Fruit fly (Drosophila melanogaster): Measurements from ENCODE around the gene koko.
A peak's percentile ranks its signal among the peaks of the same experiment; 100 is the strongest.

The koko gene

DNA sequence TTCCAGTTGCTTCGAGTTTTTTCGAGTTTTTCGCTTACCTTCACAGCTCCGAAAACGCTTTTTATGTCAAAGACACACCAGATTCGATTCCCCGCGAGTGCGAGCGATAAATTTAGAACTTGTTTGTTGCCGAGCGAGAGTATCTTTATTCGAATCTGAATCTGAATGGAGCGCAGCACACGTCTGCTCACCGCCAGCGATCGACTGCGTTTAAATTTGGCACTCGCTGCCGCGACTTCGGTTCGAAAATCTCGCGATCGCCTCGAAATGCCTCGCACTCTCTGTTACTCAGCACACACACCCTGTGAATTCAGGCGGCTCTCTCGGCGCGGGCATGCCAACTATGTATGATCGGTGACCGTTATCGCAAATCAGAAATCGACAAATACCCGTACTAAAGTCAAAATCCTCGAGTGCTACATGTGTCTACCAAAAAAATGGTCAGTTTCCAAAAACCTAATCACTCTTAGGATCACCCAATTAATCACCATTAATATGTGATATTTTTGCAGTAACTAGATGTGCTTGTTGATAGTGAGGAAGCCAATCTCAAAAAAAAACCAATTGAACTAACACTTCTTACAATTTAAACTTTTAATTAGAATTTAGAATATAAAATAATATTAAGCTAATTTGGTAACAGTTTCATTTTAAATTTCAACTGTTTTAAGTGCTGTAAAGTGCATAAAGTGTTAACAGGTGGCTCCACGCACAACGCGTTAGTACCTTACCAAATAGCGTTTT, 3.7 kb upstream of the koko start, which contains the start of gene Vha100-2 (continued):
- TF ChIP-seq jing (GFP tag; optimal IDR thresholded peaks at IDR 0.05): no peak
- no peak for TF ChIP-seq tin (GFP tag; optimal IDR thresholded peaks at IDR 0.05)
- peak; percentile 8 for TF ChIP-seq slp2 (GFP tag; optimal IDR thresholded peaks at IDR 0.05)
- peak; percentile 26 for TF ChIP-seq CG3281 (GFP tag; optimal IDR thresholded peaks at IDR 0.05)
- TF ChIP-seq CG18262 (tag; optimal IDR thresholded peaks at IDR 0.05): no peak
- peak; percentile 33; the same call in 1 of the 4 replicates for TF ChIP-seq Gug (GFP tag; IDR thresholded peaks at IDR 0.05)
- no peak; the same call in 2 of the 3 replicates for TF ChIP-seq ase (GFP tag; IDR thresholded peaks at IDR 0.05)
- TF ChIP-seq lilli (GFP tag; optimal IDR thresholded peaks at IDR 0.05): no peak
- TF ChIP-seq CG4707 (GFP tag; optimal IDR thresholded peaks at IDR 0.05): no peak
- no peak for TF ChIP-seq Gsc (GFP tag; IDR thresholded peaks at IDR 0.05)
- no peak for TF ChIP-seq CG11398 (GFP tag; optimal IDR thresholded peaks at IDR 0.05)
- no peak; the same call in 1 of the 2 replicates for TF ChIP-seq lmd (GFP tag; IDR thresholded peaks at IDR 0.05)
- TF ChIP-seq CkIIα-i1 (GFP tag; IDR thresholded peaks at IDR 0.05): no peak
- TF ChIP-seq Meics (GFP tag; optimal IDR thresholded peaks at IDR 0.05): peak; percentile 41
- peak; percentile 70 for TF ChIP-seq NFAT (GFP tag; IDR thresholded peaks at IDR 0.05)
- TF ChIP-seq Mad (GFP tag; optimal IDR thresholded peaks at IDR 0.05): no peak
- peak; percentile 53; the same call in 1 of the 2 replicates for TF ChIP-seq CG16779 (GFP tag; IDR thresholded peaks at IDR 0.05)
- peak; percentile 16 for TF ChIP-seq Abd-B (GFP tag; optimal IDR thresholded peaks at IDR 0.05)
- TF ChIP-seq hth (optimal IDR thresholded peaks at IDR 0.05): no peak
- peak; percentile 29; the same call in 1 of the 3 replicates for TF ChIP-seq sr (GFP tag; IDR thresholded peaks at IDR 0.05)
- TF ChIP-seq HmgD (GFP tag; optimal IDR thresholded peaks at IDR 0.05): peak; percentile 3
- TF ChIP-seq CG4854 (GFP tag; optimal IDR thresholded peaks at IDR 0.05): no peak
- no peak for TF ChIP-seq Kr (GFP tag; optimal IDR thresholded peaks at IDR 0.05)
- peak; percentile 11 for TF ChIP-seq CG17359 (tag; optimal IDR thresholded peaks at IDR 0.05)
- peak; percentile 22 for TF ChIP-seq mam (GFP tag; optimal IDR thresholded peaks at IDR 0.05)
- no peak for TF ChIP-seq CG10274 (GFP tag; optimal IDR thresholded peaks at IDR 0.05)
- TF ChIP-seq Nf-YA (GFP tag; IDR thresholded peaks at IDR 0.05): no peak
- TF ChIP-seq NfI (GFP tag; optimal IDR thresholded peaks at IDR 0.05): peak; percentile 0
- peak; percentile 9 for TF ChIP-seq nau (GFP tag; optimal IDR thresholded peaks at IDR 0.05)
- TF ChIP-seq wek (GFP tag; optimal IDR thresholded peaks at IDR 0.05): peak; percentile 91
- peak; percentile 51; the same call in 1 of the 3 replicates for TF ChIP-seq Dbx (GFP tag; IDR thresholded peaks at IDR 0.05)
- TF ChIP-seq bigmax (GFP tag; optimal IDR thresholded peaks at IDR 0.05): peak; percentile 3
- peak; percentile 56 for TF ChIP-seq CG30403 (GFP tag; optimal IDR thresholded peaks at IDR 0.05)
- no peak for TF ChIP-seq CG11560 (tag; IDR thresholded peaks at IDR 0.05)
- peak; percentile 51 for TF ChIP-seq CG31441 (GFP tag; IDR thresholded peaks at IDR 0.05)
- no peak for TF ChIP-seq CG1792 (GFP tag; optimal IDR thresholded peaks at IDR 0.05)
- peak; percentile 62 for TF ChIP-seq Ets97D (GFP tag; optimal IDR thresholded peaks at IDR 0.05)
- TF ChIP-seq CG34422 (GFP tag; IDR thresholded peaks at IDR 0.05): peak; percentile 42; the same call in 2 of the 3 replicates
- TF ChIP-seq CG33557 (GFP tag; optimal IDR thresholded peaks at IDR 0.05): no peak
- 0 out of 2 replicates have a peak, but pooled peaks have one; percentile 16 for TF ChIP-seq ato (GFP tag; IDR thresholded peaks at IDR 0.05; ENCODE audit: partially characterized antibody)
- TF ChIP-seq Scr (GFP tag; IDR thresholded peaks at IDR 0.05; ENCODE audit: partially characterized antibody): peak; percentile 20; the same call in 1 of the 2 replicates
- TF ChIP-seq fru (optimal IDR thresholded peaks at IDR 0.05): no peak
- no peak for TF ChIP-seq CG2889 (GFP tag; IDR thresholded peaks at IDR 0.05)
- TF ChIP-seq bbx (GFP tag; IDR thresholded peaks at IDR 0.05; ENCODE audit: partially characterized antibody): peak; percentile 71
- TF ChIP-seq zf30C (GFP tag; optimal IDR thresholded peaks at IDR 0.05): peak; percentile 7
- TF ChIP-seq crc (GFP tag; optimal IDR thresholded peaks at IDR 0.05): no peak
- no peak for TF ChIP-seq tx (GFP tag; optimal IDR thresholded peaks at IDR 0.05)
- peak; percentile 39 for TF ChIP-seq Sox100B (GFP tag; optimal IDR thresholded peaks at IDR 0.05)
- peak; percentile 1 for TF ChIP-seq CG7839 (tag; optimal IDR thresholded peaks at IDR 0.05)
- no peak for TF ChIP-seq stc (GFP tag; IDR thresholded peaks at IDR 0.05)
